Fruit fly (Drosophila melanogaster) whole organism, embryonic: ENCODE measurements around the gene Pink1.

Experiments
- ATbp ChIP-seq: fragments of 200-800 bp; sonication (Bioruptor generic); optimal IDR thresholded peaks from 2 replicates; lab custom pipeline; 2017; ENCODE audit warnings: missing biosample characterization, mild to moderate bottlenecking, missing genetic modification characterization, missing genetic modification reagents
- Ada2b ChIP-seq: fragments of 200-800 bp; sonication (Bioruptor generic); IDR thresholded peaks from 2 replicates; pipeline ENCODE4 v1.3.6; 2022; ENCODE audit warnings: missing biosample characterization, missing genetic modification characterization
- B-H2 ChIP-seq: fragments of 200-800 bp; sonication (Bioruptor generic); optimal IDR thresholded peaks from 2 replicates; lab custom pipeline; 2018; ENCODE audit warnings: missing biosample characterization, mild to moderate bottlenecking, missing genetic modification characterization
- Blimp-1 ChIP-seq: fragments of 200-800 bp; sonication (Bioruptor generic); optimal IDR thresholded peaks from 3 replicates; lab custom pipeline; 2018; ENCODE audit warnings: missing biosample characterization, missing genetic modification characterization, mild to moderate bottlenecking, moderate library complexity, missing genetic modification reagents
- CG10267 ChIP-seq: fragments of 200-800 bp; sonication (Bioruptor generic); optimal IDR thresholded peaks from 2 replicates; lab custom pipeline; 2018; ENCODE audit warnings: missing biosample characterization, mild to moderate bottlenecking, missing genetic modification characterization, moderate library complexity
- CG10366 ChIP-seq: fragments of 200-800 bp; sonication (Bioruptor generic); IDR thresholded peaks from 2 replicates; pipeline ENCODE4 v1.3.6; 2022; ENCODE audit warnings: missing biosample characterization, missing genetic modification characterization
- CG11723 ChIP-seq: fragments of 200-800 bp; sonication (Bioruptor generic); optimal IDR thresholded peaks from 2 replicates; lab custom pipeline; 2017; ENCODE audit warnings: missing biosample characterization, mild to moderate bottlenecking, missing genetic modification characterization
- CG12219 ChIP-seq: fragments of 200-800 bp; sonication (Bioruptor generic); optimal IDR thresholded peaks from 3 replicates; lab custom pipeline; 2018; ENCODE audit warnings: missing biosample characterization, mild to moderate bottlenecking, missing genetic modification characterization
- CG12744 ChIP-seq: fragments of 200-800 bp; sonication (Bioruptor generic); optimal IDR thresholded peaks from 2 replicates; lab custom pipeline; 2016; ENCODE audit warnings: missing biosample characterization, missing genetic modification characterization
- CG12942 ChIP-seq: fragments of 200-800 bp; sonication (Bioruptor generic); optimal IDR thresholded peaks from 3 replicates; lab custom pipeline; 2016; ENCODE audit warnings: missing biosample characterization, missing genetic modification characterization
- CG15269 ChIP-seq: fragments of 200-800 bp; sonication (Bioruptor generic); optimal IDR thresholded peaks from 2 replicates; lab custom pipeline; 2018; ENCODE audit warnings: missing biosample characterization, mild to moderate bottlenecking, missing genetic modification characterization, moderate library complexity
- CG1792 ChIP-seq: fragments of 200-800 bp; sonication (Bioruptor generic); optimal IDR thresholded peaks from 2 replicates; lab custom pipeline; 2016; ENCODE audit warnings: missing biosample characterization, missing genetic modification characterization
- CG2116 ChIP-seq: fragments of 200-800 bp; sonication (Bioruptor generic); optimal IDR thresholded peaks from 3 replicates; lab custom pipeline; 2018; ENCODE audit warnings: missing biosample characterization, mild to moderate bottlenecking, missing genetic modification characterization
- CG2120 ChIP-seq: fragments of 200-800 bp; sonication (Bioruptor generic); optimal IDR thresholded peaks from 3 replicates; lab custom pipeline; 2016; ENCODE audit warnings: missing biosample characterization, missing genetic modification characterization
- CG32532 ChIP-seq: fragments of 200-800 bp; sonication (Bioruptor generic); IDR thresholded peaks from 2 replicates; pipeline ENCODE4 v1.3.6; 2022; ENCODE audit warnings: missing biosample characterization, missing genetic modification characterization
- CG3407 ChIP-seq: fragments of 200-800 bp; sonication (Bioruptor generic); optimal IDR thresholded peaks from 2 replicates; lab custom pipeline; 2018; ENCODE audit warnings: missing biosample characterization, mild to moderate bottlenecking, missing genetic modification characterization
- CG3995 ChIP-seq: fragments of 200-800 bp; sonication (Bioruptor generic); optimal IDR thresholded peaks from 3 replicates; lab custom pipeline; 2016; ENCODE audit warnings: missing biosample characterization, missing genetic modification characterization
- CG4328 ChIP-seq: fragments of 200-800 bp; sonication (Bioruptor generic); optimal IDR thresholded peaks from 3 replicates; lab custom pipeline; 2017; ENCODE audit warnings: missing biosample characterization, missing genetic modification reagents, missing genetic modification characterization
- CG4360 ChIP-seq: fragments of 200-800 bp; sonication (Bioruptor generic); IDR thresholded peaks from 2 replicates; pipeline ENCODE4 v1.3.6; 2022; ENCODE audit warnings: missing biosample characterization, missing genetic modification characterization
- CG7745 ChIP-seq: fragments of 200-800 bp; sonication (Bioruptor generic); optimal IDR thresholded peaks from 2 replicates; lab custom pipeline; 2018; ENCODE audit warnings: missing biosample characterization, mild to moderate bottlenecking, missing genetic modification characterization, moderate library complexity
- CG7786 ChIP-seq: fragments of 200-800 bp; sonication (Bioruptor generic); optimal IDR thresholded peaks from 2 replicates; lab custom pipeline; 2016; ENCODE audit warnings: missing biosample characterization, missing genetic modification characterization
- CG8388 ChIP-seq: fragments of 200-800 bp; sonication (Bioruptor generic); optimal IDR thresholded peaks from 2 replicates; lab custom pipeline; 2019; ENCODE audit warnings: missing biosample characterization, mild to moderate bottlenecking, missing genetic modification characterization, moderate library complexity
- CG9797 ChIP-seq: fragments of 200-800 bp; sonication (Bioruptor generic); optimal IDR thresholded peaks from 3 replicates; lab custom pipeline; 2018; ENCODE audit warnings: missing biosample characterization, mild to moderate bottlenecking, missing genetic modification characterization
- CTCF ChIP-seq: fragments of 200-800 bp; sonication (Bioruptor generic); optimal IDR thresholded peaks from 2 replicates; lab custom pipeline; 2017; ENCODE audit warnings: missing biosample characterization, mild to moderate bottlenecking, missing genetic modification characterization, moderate library complexity
- CkIIα-i1 ChIP-seq: fragments of 200-800 bp; sonication (Bioruptor generic); IDR thresholded peaks from 2 replicates; pipeline ENCODE4 v1.3.6; 2022; ENCODE audit warnings: missing biosample characterization, missing genetic modification characterization
- CrebB ChIP-seq: fragments of 200-800 bp; sonication (Bioruptor generic); optimal IDR thresholded peaks from 3 replicates; lab custom pipeline; 2018; ENCODE audit warnings: missing biosample characterization, mild to moderate bottlenecking, missing genetic modification characterization
- Ets65A ChIP-seq: fragments of 200-800 bp; sonication (Bioruptor generic); peaks from one replicate; lab custom pipeline; 2016; ENCODE audit warnings: missing biosample characterization, missing genetic modification characterization
- HmgD ChIP-seq: fragments of 200-800 bp; sonication (Bioruptor generic); optimal IDR thresholded peaks from 3 replicates; lab custom pipeline; 2016; ENCODE audit warnings: missing biosample characterization, missing genetic modification characterization
- Hr78 ChIP-seq, 2 experiments: fragments of 200-800 bp in 1 of 2; fragments of >200 bp in 1 of 2; sonication (Bioruptor generic) in 1 of 2; optimal IDR thresholded peaks; 2 replicates each; lab custom pipeline; 2017 to 2019; ENCODE audit warnings: missing biosample characterization in 2 of 2, missing genetic modification characterization in 2 of 2, mild to moderate bottlenecking in 1 of 2, moderate library complexity in 1 of 2
- Kr ChIP-seq: fragments of 200-800 bp; sonication (Bioruptor generic); optimal IDR thresholded peaks from 2 replicates; lab custom pipeline; 2017; ENCODE audit warnings: missing biosample characterization, mild to moderate bottlenecking, missing genetic modification characterization
- MESR4 ChIP-seq: fragments of 200-800 bp; sonication (Bioruptor generic); optimal IDR thresholded peaks from 2 replicates; lab custom pipeline; 2018; ENCODE audit warnings: missing biosample characterization, mild to moderate bottlenecking, missing genetic modification characterization, moderate library complexity
- Med ChIP-seq: fragments of 200-800 bp; sonication (Bioruptor generic); peaks from one replicate; lab custom pipeline; 2016; ENCODE audit warnings: missing biosample characterization, missing genetic modification characterization, mild to moderate bottlenecking, inconsistent platforms, moderate library complexity
- NC2β ChIP-seq: fragments of 200-800 bp; sonication (Bioruptor generic); optimal IDR thresholded peaks from 2 replicates; lab custom pipeline; 2016; ENCODE audit warnings: missing biosample characterization, missing genetic modification characterization
- Oli ChIP-seq: fragments of 200-800 bp; sonication (Bioruptor generic); optimal IDR thresholded peaks from 2 replicates; lab custom pipeline; 2018; ENCODE audit warnings: missing biosample characterization, mild to moderate bottlenecking, missing genetic modification characterization, moderate library complexity
- Scr ChIP-seq: fragments of 200-800 bp; sonication (Bioruptor generic); IDR thresholded peaks from 2 replicates; pipeline ENCODE4 v1.3.6; 2022; ENCODE audit warnings: missing biosample characterization, missing genetic modification characterization; ENCODE audit not compliant: partially characterized antibody
- Ssrp ChIP-seq: fragments of 200-800 bp; sonication (Bioruptor generic); optimal IDR thresholded peaks from 2 replicates; lab custom pipeline; 2018; ENCODE audit warnings: missing biosample characterization, mild to moderate bottlenecking, missing genetic modification characterization, moderate library complexity
- ab ChIP-seq: fragments of 200-800 bp; sonication (Bioruptor generic); optimal IDR thresholded peaks from 2 replicates; lab custom pipeline; 2016; ENCODE audit warnings: missing biosample characterization, missing genetic modification characterization
- ara ChIP-seq: fragments of 200-800 bp; sonication (Bioruptor generic); IDR thresholded peaks from 2 replicates; pipeline ENCODE4 v1.3.6; 2022; ENCODE audit warnings: missing biosample characterization, missing genetic modification characterization
- esg ChIP-seq: fragments of 200-800 bp; sonication (Bioruptor generic); conservative IDR thresholded peaks from 2 replicates; pipeline ENCODE4 v1.3.6; 2022; ENCODE audit warnings: missing biosample characterization, missing genetic modification characterization
- fd3F ChIP-seq: fragments of 200-800 bp; sonication (Bioruptor generic); optimal IDR thresholded peaks from 2 replicates; lab custom pipeline; 2018; ENCODE audit warnings: missing biosample characterization, mild to moderate bottlenecking, missing genetic modification characterization, moderate library complexity
- maf-S ChIP-seq: fragments of 200-800 bp; sonication (Bioruptor generic); optimal IDR thresholded peaks from 2 replicates; lab custom pipeline; 2016; ENCODE audit warnings: missing biosample characterization, missing genetic modification characterization
- odd ChIP-seq: fragments of 200-800 bp; sonication (Bioruptor generic); optimal IDR thresholded peaks from 2 replicates; lab custom pipeline; 2017; ENCODE audit warnings: missing biosample characterization, mild to moderate bottlenecking, missing genetic modification characterization
- p53 ChIP-seq: fragments of 200-800 bp; sonication (Bioruptor generic); optimal IDR thresholded peaks from 2 replicates; lab custom pipeline; 2016; ENCODE audit warnings: missing biosample characterization, missing genetic modification characterization
- pros ChIP-seq: fragments of 200-800 bp; sonication (Bioruptor generic); optimal IDR thresholded peaks from 3 replicates; lab custom pipeline; 2019; ENCODE audit warnings: missing biosample characterization, mild to moderate bottlenecking, missing genetic modification characterization, moderate library complexity
- row ChIP-seq: fragments of 200-800 bp; sonication (Bioruptor generic); IDR thresholded peaks from 3 replicates; pipeline ENCODE4 v1.3.6; 2022; ENCODE audit warnings: missing biosample characterization, missing genetic modification characterization
- sisA ChIP-seq: fragments of 200-800 bp; sonication (Bioruptor generic); IDR thresholded peaks from 2 replicates; pipeline ENCODE4 v1.3.6; 2022; ENCODE audit warnings: missing biosample characterization, missing genetic modification characterization
- stc ChIP-seq: fragments of 200-800 bp; sonication (Bioruptor generic); IDR thresholded peaks from 2 replicates; pipeline ENCODE4 v1.3.6; 2022; ENCODE audit warnings: missing biosample characterization, missing genetic modification characterization
- tgo ChIP-seq: fragments of 200-800 bp; sonication (Bioruptor generic); IDR thresholded peaks from 3 replicates; pipeline ENCODE4 v1.3.6; 2022; ENCODE audit warnings: missing biosample characterization, missing genetic modification characterization
- trem ChIP-seq: fragments of 200-800 bp; optimal IDR thresholded peaks from 3 replicates; lab custom pipeline; 2019; ENCODE audit warnings: missing biosample characterization, mild to moderate bottlenecking, missing genetic modification characterization, moderate library complexity
- wor ChIP-seq: fragments of 200-800 bp; sonication (Bioruptor generic); IDR thresholded peaks from 2 replicates; pipeline ENCODE4 v1.3.6; 2022; ENCODE audit warnings: missing biosample characterization, missing genetic modification characterization
- zf30C ChIP-seq: fragments of 200-800 bp; sonication (Bioruptor generic); optimal IDR thresholded peaks from 3 replicates; lab custom pipeline; 2018; ENCODE audit warnings: missing biosample characterization, mild to moderate bottlenecking, missing genetic modification characterization

The Pink1 gene

dm6 chrX:6696467-6696866, 12.9 kb downstream of the Pink1 start (continued):
- TF ChIP-seq CG32532 (GFP tag; lab: Robert Waterston, UW) (peak; percentile 72; the same call in 1 of the 2 replicates), NC2β (peak; percentile 61), Hr78 (GFP tag; optimal IDR thresholded peaks at IDR 0.05; lab: Kevin White, UChicago) (peak in 1 of 2 experiments; percentile 8), Ets65A (GFP tag; lab: Kevin White, UChicago) (peak; percentile 89), fd3F (GFP tag; lab: Kevin White, UChicago) (peak; percentile 41), row (GFP tag; lab: Robert Waterston, UW) (peak; percentile 85), p53 (no peak), maf-S (GFP tag; lab: Kevin White, UChicago) (no peak), Ada2b (GFP tag; lab: Robert Waterston, UW) (peak; percentile 55), CG10366 (GFP tag; lab: Robert Waterston, UW) (peak; percentile 64), zf30C (GFP tag; lab: Kevin White, UChicago) (no peak), Med (peak; percentile 86), ATbp (GFP tag; lab: Kevin White, UChicago) (peak; percentile 66), tgo (peak; percentile 67; the same call in 1 of the 3 replicates), Ssrp (tag; lab: Kevin White, UChicago) (peak; percentile 30), CG7745 (tag; lab: Kevin White, UChicago) (no peak), CG7786 (GFP tag; lab: Kevin White, UChicago) (peak; percentile 52), CG2120 (GFP tag; lab: Kevin White, UChicago) (peak; percentile 79), CrebB (tag; lab: Kevin White, UChicago) (peak; percentile 28), CG4360 (GFP tag; lab: Robert Waterston, UW) (no peak), B-H2 (GFP tag; lab: Kevin White, UChicago) (peak; percentile 84), CkIIα-i1 (GFP tag; lab: Robert Waterston, UW) (no peak), CG3995 (GFP tag; lab: Kevin White, UChicago) (no peak), ab (GFP tag; lab: Kevin White, UChicago) (no peak), esg (GFP tag; lab: Robert Waterston, UW) (peak; percentile 59), CTCF (peak; percentile 13), Blimp-1 (GFP tag; lab: Kevin White, UChicago) (peak; percentile 63), CG8388 (GFP tag; lab: Kevin White, UChicago) (peak; percentile 57), stc (peak; percentile 70), pros (peak; percentile 33), CG12744 (GFP tag; lab: Kevin White, UChicago) (peak; percentile 54), wor (0 out of 2 replicates have a peak, but pooled peaks have one; percentile 16), CG3407 (GFP tag; lab: Kevin White, UChicago) (peak; percentile 16), Scr (no peak), CG15269 (tag; lab: Kevin White, UChicago) (peak; percentile 74), CG12219 (GFP tag; lab: Kevin White, UChicago) (peak; percentile 46), CG12942 (no peak), Oli (tag; lab: Kevin White, UChicago) (peak; percentile 66), MESR4 (GFP tag; lab: Kevin White, UChicago) (no peak), CG2116 (GFP tag; lab: Kevin White, UChicago) (peak; percentile 34), HmgD (peak; percentile 30), ara (peak; percentile 65; the same call in 1 of the 2 replicates), CG11723 (GFP tag; lab: Kevin White, UChicago) (peak; percentile 65), CG9797 (GFP tag; lab: Kevin White, UChicago) (no peak), odd (GFP tag; lab: Kevin White, UChicago) (peak; percentile 63), Kr (no peak), CG4328 (GFP tag; lab: Kevin White, UChicago) (peak; percentile 72), trem (peak; percentile 12), CG10267 (tag; lab: Kevin White, UChicago) (peak; percentile 50), CG1792 (GFP tag; lab: Kevin White, UChicago) (peak; percentile 33), sisA (GFP tag; lab: Robert Waterston, UW) (peak; percentile 25; the same call in 1 of the 2 replicates)
